Worm (Caenorhabditis elegans) whole organism, early embryonic: ENCODE measurements around the gene Y25C1A.6.

Experiments
- F13C5.2 ChIP-seq: sonication (generic microtip); optimal IDR thresholded peaks from 2 replicates; lab custom pipeline; 2017; ENCODE audit warnings: mild to moderate bottlenecking, missing genetic modification characterization, inconsistent platforms, missing compliant biosample characterization
- aly-1 ChIP-seq: sonication (generic microtip); optimal IDR thresholded peaks from 2 replicates; lab custom pipeline; 2016; ENCODE audit warnings: missing genetic modification characterization, missing compliant biosample characterization
- ama-1 ChIP-seq: fragments of 150-350 bp; optimal IDR thresholded peaks from 2 replicates; lab custom pipeline; 2014
- ceh-13 ChIP-seq: fragments of 200-800 bp; sonication (Bioruptor generic); optimal IDR thresholded peaks from 2 replicates; lab custom pipeline; 2018; ENCODE audit warnings: mild to moderate bottlenecking, missing genetic modification characterization, missing compliant biosample characterization
- ets-7 ChIP-seq: sonication (generic microtip); optimal IDR thresholded peaks from 2 replicates; lab custom pipeline; 2016; ENCODE audit warnings: missing genotype, missing genetic modification characterization, missing compliant biosample characterization
- flt-1 ChIP-seq: fragments of 200-800 bp; sonication (Bioruptor generic); IDR thresholded peaks from 2 replicates; pipeline ENCODE4 v1.3.6; 2022; ENCODE audit warnings: missing genetic modification characterization, missing compliant biosample characterization
- hmbx-1 ChIP-seq: sonication (generic microtip); optimal IDR thresholded peaks from 2 replicates; lab custom pipeline; 2016; ENCODE audit warnings: mild to moderate bottlenecking, missing genetic modification characterization, missing compliant biosample characterization
- hmg-4 ChIP-seq: fragments of 200-800 bp; sonication (Bioruptor generic); optimal IDR thresholded peaks from 2 replicates; lab custom pipeline; 2018; ENCODE audit warnings: mild to moderate bottlenecking, missing genetic modification characterization, missing compliant biosample characterization
- hnd-1 ChIP-seq: sonication (generic microtip); optimal IDR thresholded peaks from 2 replicates; lab custom pipeline; 2016; ENCODE audit warnings: missing genetic modification characterization, missing compliant biosample characterization
- pes-1 ChIP-seq: fragments of 200-800 bp; sonication (Bioruptor generic); IDR thresholded peaks from 2 replicates; pipeline ENCODE4 v1.3.6; 2022; ENCODE audit warnings: missing genetic modification reagents, missing genetic modification characterization, missing compliant biosample characterization
- sea-1 ChIP-seq: fragments of 200-800 bp; sonication (Bioruptor generic); conservative IDR thresholded peaks from 2 replicates; pipeline ENCODE4 v1.3.6; 2022; ENCODE audit warnings: missing genetic modification characterization, missing compliant biosample characterization
- tbx-37 ChIP-seq: fragments of 200-800 bp; sonication (Bioruptor generic); conservative IDR thresholded peaks from 2 replicates; pipeline ENCODE4 v1.3.6; 2022; ENCODE audit warnings: missing genetic modification reagents, missing genetic modification characterization, missing compliant biosample characterization
- tra-4 ChIP-seq: sonication (generic microtip); optimal IDR thresholded peaks from 2 replicates; lab custom pipeline; 2017; ENCODE audit warnings: missing genetic modification characterization, missing compliant biosample characterization

DNA sequence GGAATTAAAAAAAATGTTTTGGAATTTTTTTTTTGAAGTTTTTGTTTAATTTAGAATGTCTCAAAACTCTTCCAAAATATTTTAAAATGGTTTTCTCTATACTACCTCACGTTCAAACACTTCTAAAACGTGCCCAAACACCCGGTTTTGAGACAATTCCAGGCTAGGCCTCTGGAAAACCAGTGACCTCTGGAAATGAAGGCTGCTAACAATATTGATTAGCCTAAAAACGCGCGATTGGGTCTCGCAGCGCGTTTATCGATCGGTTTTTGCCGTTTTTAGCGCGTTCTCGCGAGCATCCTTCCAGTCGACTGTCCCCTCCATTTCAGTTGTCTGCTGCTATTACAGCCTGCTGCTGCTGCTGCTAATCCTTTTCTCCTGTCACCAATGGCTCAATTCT lies at the start of gene Y25C1A.6:
- TF ChIP-seq F13C5.2 (tag; lab: Kevin White, UChicago) (no peak), ama-1 (lab: Kevin White, UChicago) (no peak), aly-1 (tag; lab: Kevin White, UChicago) (no peak), hmg-4 (GFP tag; lab: Kevin White, UChicago) (no peak), pes-1 (no peak), flt-1 (GFP tag; lab: Robert Waterston, UW) (no peak), sea-1 (GFP tag; lab: Robert Waterston, UW) (no peak), tbx-37 (no peak), ceh-13 (GFP tag; lab: Kevin White, UChicago) (no peak), ets-7 (tag; lab: Kevin White, UChicago) (no peak), hnd-1 (no peak), hmbx-1 (tag; lab: Kevin White, UChicago) (no peak), tra-4 (no peak)
